Fruit fly (Drosophila melanogaster) Kc167 (cell line): ENCODE results near the gene CG18528.

Experiments used
- Myc ChIP-seq: fragments of >200 bp; optimal IDR thresholded peaks from 2 replicates; lab custom pipeline; 2017; ENCODE audit warnings: missing external identifiers
- Sin3A ChIP-seq: fragments of >200 bp; optimal IDR thresholded peaks from 2 replicates; lab custom pipeline; 2018; ENCODE audit warnings: missing external identifiers
- h ChIP-seq: fragments of >200 bp; optimal IDR thresholded peaks from 3 replicates; lab custom pipeline; 2018; ENCODE audit warnings: missing external identifiers
- insv ChIP-seq: fragments of >200 bp; optimal IDR thresholded peaks from 3 replicates; lab custom pipeline; 2018; ENCODE audit warnings: missing external identifiers
- psq ChIP-seq: fragments of >200 bp; optimal IDR thresholded peaks from 2 replicates; lab custom pipeline; 2017; ENCODE audit warnings: missing external identifiers
- ttk ChIP-seq: sonication (Bioruptor generic); optimal IDR thresholded peaks from 2 replicates; lab custom pipeline; 2017; ENCODE audit warnings: missing external identifiers

Gene CG18528

dm6 chr3R:24364880-24365604, 5.1 kb upstream of the CG18528 start, which contains the start of the genes CG17784 and CG13613:
Gene CG17784, minus strand, starts transcription at chr3R:24364980.
Gene CG13613, plus strand, starts transcription at chr3R:24365554.
- TF ChIP-seq Myc (lab: Kevin White, UChicago) (no peak), h (lab: Kevin White, UChicago) (no peak), psq (lab: Kevin White, UChicago) (no peak), ttk (lab: Kevin White, UChicago) (no peak), insv (lab: Kevin White, UChicago) (no peak), Sin3A (no peak)

- no peak for TF ChIP-seq Myc (lab: Kevin White, UChicago)
- no peak for TF ChIP-seq Sin3A
- no peak for TF ChIP-seq psq (lab: Kevin White, UChicago)
- TF ChIP-seq h (lab: Kevin White, UChicago): no peak
- TF ChIP-seq insv (lab: Kevin White, UChicago): no peak
- TF ChIP-seq ttk (lab: Kevin White, UChicago): no peak
These were observed 2.9 kb upstream of the CG18528 start, which contains the start of gene CG33340 for dm6 chr3R:24362838-24363237. Gene CG33340, plus strand, starts transcription at chr3R:24363138.

- TF ChIP-seq h (lab: Kevin White, UChicago) (no peak), insv (lab: Kevin White, UChicago) (no peak), Sin3A (no peak), ttk (lab: Kevin White, UChicago) (no peak), Myc (lab: Kevin White, UChicago) (no peak), psq (lab: Kevin White, UChicago) (no peak)
These were observed 1.6 kb upstream of the CG18528 start, which contains the start of the genes CG5762 and CG33339 for dm6 chr3R:24361583-24361982. Gene CG5762, minus strand, starts transcription at chr3R:24361683. Gene CG33339, plus strand, starts transcription at chr3R:24361847.

- TF ChIP-seq Sin3A: no peak
- TF ChIP-seq h (lab: Kevin White, UChicago): no peak
- TF ChIP-seq Myc (lab: Kevin White, UChicago): no peak
- no peak for TF ChIP-seq psq (lab: Kevin White, UChicago)
- no peak for TF ChIP-seq ttk (lab: Kevin White, UChicago)
- TF ChIP-seq insv (lab: Kevin White, UChicago): no peak
These were observed 2.2 kb downstream of the CG18528 start, which contains the start of gene Golgin84 for dm6 chr3R:24357698-24358097. Gene Golgin84, minus strand, starts transcription at chr3R:24357938.

dm6 chr3R:24353448-24353847, 6.5 kb downstream of the CG18528 start:
- TF ChIP-seq Sin3A: no peak
- TF ChIP-seq psq (lab: Kevin White, UChicago): no peak
- TF ChIP-seq h (lab: Kevin White, UChicago): no peak
- TF ChIP-seq insv (lab: Kevin White, UChicago): no peak
- TF ChIP-seq ttk (lab: Kevin White, UChicago): no peak
- no peak for TF ChIP-seq Myc (lab: Kevin White, UChicago)

dm6 chr3R:24348420-24349190, 11.3 kb downstream of the CG18528 start, which contains the start of the genes CG5746 and CG6454:
Gene CG5746, minus strand, starts transcription at chr3R:24348791.
Gene CG6454, plus strand, starts transcription at chr3R:24349182.
- TF ChIP-seq insv (lab: Kevin White, UChicago) (no peak), h (lab: Kevin White, UChicago) (no peak), psq (lab: Kevin White, UChicago) (no peak), Sin3A (no peak), ttk (lab: Kevin White, UChicago) (no peak), Myc (lab: Kevin White, UChicago) (no peak)

dm6 chr3R:24341251-24341650, 18.7 kb downstream of the CG18528 start, which contains the start of gene Ms:
Gene Ms, plus strand, starts transcription at chr3R:24341551.
- TF ChIP-seq Myc (lab: Kevin White, UChicago) (no peak), psq (lab: Kevin White, UChicago) (no peak), insv (lab: Kevin White, UChicago) (no peak), Sin3A (no peak), h (lab: Kevin White, UChicago) (no peak), ttk (lab: Kevin White, UChicago) (no peak)

- TF ChIP-seq Myc (lab: Kevin White, UChicago) (no peak), Sin3A (no peak), ttk (lab: Kevin White, UChicago) (no peak), psq (lab: Kevin White, UChicago) (no peak), insv (lab: Kevin White, UChicago) (no peak), h (lab: Kevin White, UChicago) (no peak)
These were observed 23.3 kb downstream of the CG18528 start, which contains the start of gene CG6432 for dm6 chr3R:24336622-24337021. Gene CG6432, plus strand, starts transcription at chr3R:24336922.

dm6 chr3R:24333182-24333808, 26.6 kb downstream of the CG18528 start, which contains the start of the genes Rrp5 and Dis3:
Gene Rrp5, minus strand, starts transcription at chr3R:24333316.
Gene Dis3, plus strand, starts transcription at chr3R:24333433.
- TF ChIP-seq h (lab: Kevin White, UChicago) (no peak), insv (lab: Kevin White, UChicago) (no peak), ttk (lab: Kevin White, UChicago) (no peak), Sin3A (no peak), Myc (lab: Kevin White, UChicago) (no peak), psq (lab: Kevin White, UChicago) (no peak)

dm6 chr3R:24320342-24320711, 39.6 kb downstream of the CG18528 start:
- TF ChIP-seq Myc (lab: Kevin White, UChicago) (no peak), ttk (lab: Kevin White, UChicago) (no peak), insv (lab: Kevin White, UChicago) (no peak), psq (lab: Kevin White, UChicago) (no peak), h (lab: Kevin White, UChicago) (no peak), Sin3A (no peak)
